Fruit fly (Drosophila melanogaster): ENCODE data around the gene rsh.

Gene rsh

dm6 chrX:13101817-13102216 lies 113.4 kb downstream of the rsh start (continued):
- no peak for TF ChIP-seq knrl (GFP tag; IDR thresholded peaks at IDR 0.05; ENCODE audit: partially characterized antibody)
- no peak for TF ChIP-seq CG13894 (tag; optimal IDR thresholded peaks at IDR 0.05)
- TF ChIP-seq CG9437 (GFP tag; optimal IDR thresholded peaks at IDR 0.05) = no peak
- no peak for TF ChIP-seq CG1603 (tag; optimal IDR thresholded peaks at IDR 0.05)

- 0 out of 2 replicates have a peak, but pooled peaks have one; percentile 23 for TF ChIP-seq GATAe (GFP tag; conservative IDR thresholded peaks at IDR 0.05)
- peak; percentile 62 for TF ChIP-seq Med (GFP tag)
- peak; percentile 39 for TF ChIP-seq exex (tag; optimal IDR thresholded peaks at IDR 0.05)
- TF ChIP-seq Mrtf (GFP tag; IDR thresholded peaks at IDR 0.05) = no peak
- peak; percentile 4 for TF ChIP-seq CG15601 (tag; optimal IDR thresholded peaks at IDR 0.05)
- peak in 1 of 2 experiments; percentile 10 for TF ChIP-seq Pdp1 (GFP tag; optimal IDR thresholded peaks at IDR 0.05)
- no peak for TF ChIP-seq Doc2 (GFP tag; IDR thresholded peaks at IDR 0.05)
- TF ChIP-seq lab (GFP tag; optimal IDR thresholded peaks at IDR 0.05) = peak; percentile 12
- TF ChIP-seq mirr (GFP tag; optimal IDR thresholded peaks at IDR 0.05) = peak; percentile 38
- peak in 1 of 2 experiments; percentile 85 for TF ChIP-seq insv (GFP tag; optimal IDR thresholded peaks at IDR 0.05)
Measured at dm6 chrX:13104571-13104970, 116.2 kb downstream of the rsh start.

dm6 chrX:13105220-13105619 lies 116.8 kb downstream of the rsh start:
- TF ChIP-seq gro (GFP tag; optimal IDR thresholded peaks at IDR 0.05) = peak; percentile 3
- peak; percentile 22 for TF ChIP-seq CG6813 (GFP tag; optimal IDR thresholded peaks at IDR 0.05)
- no peak for TF ChIP-seq CG4730 (GFP tag; IDR thresholded peaks at IDR 0.05)
- no peak for TF ChIP-seq HLH54F (GFP tag; optimal IDR thresholded peaks at IDR 0.05)
- TF ChIP-seq D (optimal IDR thresholded peaks at IDR 0.05) = no peak
- no peak for TF ChIP-seq D (GFP tag; optimal IDR thresholded peaks at IDR 0.05)
- TF ChIP-seq ac (GFP tag; optimal IDR thresholded peaks at IDR 0.05) = no peak
- no peak for TF ChIP-seq Six4 (GFP tag; optimal IDR thresholded peaks at IDR 0.05)
- TF ChIP-seq CG10267 (tag; optimal IDR thresholded peaks at IDR 0.05) = no peak
- TF ChIP-seq CG12219 (GFP tag; optimal IDR thresholded peaks at IDR 0.05) = peak; percentile 22
- peak; percentile 2 for TF ChIP-seq odd (GFP tag; optimal IDR thresholded peaks at IDR 0.05)
- no peak for TF ChIP-seq pzg (GFP tag; optimal IDR thresholded peaks at IDR 0.05)
- peak; percentile 43 for TF ChIP-seq unpg (GFP tag; optimal IDR thresholded peaks at IDR 0.05)
- TF ChIP-seq prd (optimal IDR thresholded peaks at IDR 0.05) = no peak
- no peak for TF ChIP-seq prd (GFP tag; IDR thresholded peaks at IDR 0.05)
- TF ChIP-seq Hey (tag; optimal IDR thresholded peaks at IDR 0.05) = no peak
- no peak for TF ChIP-seq hkb (optimal IDR thresholded peaks at IDR 0.05)
- no peak for TF ChIP-seq hkb (GFP tag; IDR thresholded peaks at IDR 0.05)
- no peak; the same call in 1 of the 2 replicates for TF ChIP-seq Rfx (GFP tag; IDR thresholded peaks at IDR 0.05)
- no peak for TF ChIP-seq Lim3 (GFP tag; IDR thresholded peaks at IDR 0.05)
- TF ChIP-seq Oaz (GFP tag; IDR thresholded peaks at IDR 0.05) = no peak
- TF ChIP-seq CG8290 (GFP tag; optimal IDR thresholded peaks at IDR 0.05) = no peak
- TF ChIP-seq CG8290 (tag; optimal IDR thresholded peaks at IDR 0.05) = peak in 1 of 2 experiments; percentile 39
- no peak for TF ChIP-seq sim (GFP tag; IDR thresholded peaks at IDR 0.05)
- TF ChIP-seq CG17385 (GFP tag; optimal IDR thresholded peaks at IDR 0.05) = no peak
- TF ChIP-seq D19B (GFP tag; optimal IDR thresholded peaks at IDR 0.05) = no peak
- TF ChIP-seq Med (GFP tag) = peak; percentile 18
- TF ChIP-seq CG32532 (GFP tag; IDR thresholded peaks at IDR 0.05) = no peak
- no peak for TF ChIP-seq fru (optimal IDR thresholded peaks at IDR 0.05)
- no peak for TF ChIP-seq dimm (GFP tag; IDR thresholded peaks at IDR 0.05)
- TF ChIP-seq H2.0 (GFP tag; IDR thresholded peaks at IDR 0.05) = no peak
- TF ChIP-seq pnt (GFP tag; optimal IDR thresholded peaks at IDR 0.05) = no peak
- peak; percentile 18 for TF ChIP-seq Hmr (GFP tag; optimal IDR thresholded peaks at IDR 0.05)
- peak; percentile 18 for TF ChIP-seq HHEX (GFP tag; optimal IDR thresholded peaks at IDR 0.05)
- peak; percentile 13 for TF ChIP-seq exex (tag; optimal IDR thresholded peaks at IDR 0.05)
- peak; percentile 3 for TF ChIP-seq sd (tag; optimal IDR thresholded peaks at IDR 0.05)
- no peak for TF ChIP-seq CG17328 (GFP tag; IDR thresholded peaks at IDR 0.05)
- peak; percentile 38 for TF ChIP-seq CG13296 (GFP tag; optimal IDR thresholded peaks at IDR 0.05)
